Worm (Caenorhabditis elegans) whole organism, L4 larva: ENCODE data around the gene knl-3.

Experiments used
- F37D6.2 ChIP-seq: sonication (generic microtip); optimal IDR thresholded peaks from 2 replicates; lab custom pipeline; 2016; ENCODE audit warnings: mild to moderate bottlenecking, missing genetic modification characterization, missing compliant biosample characterization
- F49E8.2 ChIP-seq: sonication (generic microtip); optimal IDR thresholded peaks from 2 replicates; lab custom pipeline; 2016; ENCODE audit warnings: missing compliant biosample characterization, mild to moderate bottlenecking, missing genetic modification characterization, borderline replicate concordance
- R02D3.7 ChIP-seq: fragments of 150-350 bp; sonication (generic microtip); optimal IDR thresholded peaks from 3 replicates; lab custom pipeline; 2014; ENCODE audit warnings: missing biosample characterization, missing genetic modification characterization
- Y105C5A.15 ChIP-seq: fragments of 200-800 bp; sonication (Bioruptor generic); IDR thresholded peaks from 2 replicates; pipeline ENCODE4 v1.3.6; 2022; ENCODE audit warnings: missing genetic modification characterization, missing compliant biosample characterization
- Y48G9A.11 ChIP-seq: fragments of 200-800 bp; sonication (Bioruptor generic); IDR thresholded peaks from 2 replicates; pipeline ENCODE4 v1.3.6; 2022; ENCODE audit warnings: missing genetic modification reagents, missing genetic modification characterization, missing compliant biosample characterization
- Y5F2A.4 ChIP-seq: fragments of 200-800 bp; sonication (Bioruptor generic); optimal IDR thresholded peaks from 2 replicates; lab custom pipeline; 2018; ENCODE audit warnings: mild to moderate bottlenecking, missing genetic modification characterization, missing compliant biosample characterization
- Y75B8A.6 ChIP-seq: fragments of 200-800 bp; sonication (Bioruptor generic); IDR thresholded peaks from 2 replicates; pipeline ENCODE4 v1.3.6; 2022; ENCODE audit warnings: missing genetic modification reagents, missing genetic modification characterization, missing compliant biosample characterization
- ZK337.2 ChIP-seq: fragments of 200-800 bp; sonication (Bioruptor generic); IDR thresholded peaks from 2 replicates; pipeline ENCODE4 v1.3.6; 2022; ENCODE audit warnings: missing genetic modification reagents, missing genetic modification characterization, missing compliant biosample characterization
- ZK546.5 ChIP-seq, 2 experiments: sonication (generic microtip); optimal IDR thresholded peaks; 2 replicates each; lab custom pipeline; 2017; ENCODE audit warnings: missing biosample characterization in 2 of 2, missing genetic modification characterization in 2 of 2
- aha-1 ChIP-seq: fragments of 150-350 bp; peaks from one replicate; lab custom pipeline; 2014; ENCODE audit warnings: missing biosample characterization, missing genetic modification characterization
- attf-4 ChIP-seq: sonication (generic microtip); optimal IDR thresholded peaks from 3 replicates; lab custom pipeline; 2017; ENCODE audit warnings: missing biosample characterization, missing genetic modification characterization
- ceh-20 ChIP-seq: fragments of 200-800 bp; sonication (Bioruptor generic); IDR thresholded peaks from 2 replicates; pipeline ENCODE4 v1.3.6; 2022; ENCODE audit warnings: missing genetic modification reagents, missing genetic modification characterization, missing compliant biosample characterization
- ceh-28 ChIP-seq: fragments of 150-350 bp; optimal IDR thresholded peaks from 2 replicates; lab custom pipeline; 2014; ENCODE audit warnings: missing biosample characterization, missing genetic modification reagents, missing genetic modification characterization
- ces-1 ChIP-seq: fragments of 150-350 bp; sonication (generic microtip); optimal IDR thresholded peaks from 4 replicates; lab custom pipeline; 2014; ENCODE audit warnings: missing biosample characterization, missing genetic modification reagents, missing genetic modification characterization
- cey-2 ChIP-seq: sonication (generic microtip); optimal IDR thresholded peaks from 3 replicates; lab custom pipeline; 2017; ENCODE audit warnings: missing genetic modification characterization, mild to moderate bottlenecking, missing compliant biosample characterization, antibody characterized with exemption, borderline replicate concordance; ENCODE audit not compliant: insufficient read depth
- daf-12 ChIP-seq: fragments of 150-350 bp; optimal IDR thresholded peaks from 2 replicates; lab custom pipeline; 2014; ENCODE audit warnings: missing biosample characterization, missing genetic modification reagents, missing genetic modification characterization
- daf-8 ChIP-seq: fragments of 200-800 bp; sonication (Bioruptor generic); IDR thresholded peaks from 2 replicates; pipeline ENCODE4 v1.3.6; 2022; ENCODE audit warnings: missing genetic modification characterization, missing compliant biosample characterization
- dmd-9 ChIP-seq: fragments of 200-800 bp; sonication (Bioruptor generic); IDR thresholded peaks from 2 replicates; pipeline ENCODE4 v1.3.6; 2022; ENCODE audit warnings: missing genetic modification reagents, missing genetic modification characterization, missing compliant biosample characterization
- dpl-1 ChIP-seq: fragments of 150-350 bp; optimal IDR thresholded peaks from 2 replicates; lab custom pipeline; 2014; ENCODE audit warnings: missing biosample characterization, missing genetic modification reagents, missing genetic modification characterization
- dve-1 ChIP-seq: sonication (generic microtip); optimal IDR thresholded peaks from 2 replicates; lab custom pipeline; 2017; ENCODE audit warnings: antibody characterized with exemption, mild to moderate bottlenecking, missing genetic modification characterization, missing compliant biosample characterization; ENCODE audit not compliant: insufficient read depth
- egl-27 ChIP-seq: sonication (generic microtip); optimal IDR thresholded peaks from 3 replicates; lab custom pipeline; 2017; ENCODE audit warnings: missing biosample characterization, missing genetic modification reagents, missing genetic modification characterization
- egl-43 ChIP-seq: fragments of 200-800 bp; sonication (Bioruptor generic); IDR thresholded peaks from 2 replicates; pipeline ENCODE4 v1.3.6; 2022; ENCODE audit warnings: missing genetic modification reagents, missing genetic modification characterization, missing compliant biosample characterization
- fos-1 ChIP-seq: fragments of 150-350 bp; optimal IDR thresholded peaks from 2 replicates; lab custom pipeline; 2014; ENCODE audit warnings: missing biosample characterization, missing genetic modification characterization
- hif-1 ChIP-seq, 2 experiments: sonication (generic microtip); optimal IDR thresholded peaks; 2 replicates each; lab custom pipeline; 2016 to 2017; ENCODE audit warnings: missing compliant biosample characterization in 2 of 2, missing genetic modification characterization in 2 of 2, missing genetic modification reagents in 2 of 2, missing genotype in 2 of 2, mild to moderate bottlenecking in 1 of 2
- jun-1 ChIP-seq: fragments of 150-350 bp; optimal IDR thresholded peaks from 2 replicates; lab custom pipeline; 2014; ENCODE audit warnings: missing biosample characterization, missing genetic modification reagents, missing genetic modification characterization
- lim-7 ChIP-seq: fragments of 200-800 bp; sonication (Bioruptor generic); IDR thresholded peaks from 2 replicates; pipeline ENCODE4 v1.3.6; 2022; ENCODE audit warnings: missing genetic modification characterization, missing compliant biosample characterization
- lin-1 ChIP-seq: fragments of 200-800 bp; sonication (Bioruptor generic); IDR thresholded peaks from 2 replicates; pipeline ENCODE4 v1.3.6; 2022; ENCODE audit warnings: missing genetic modification reagents, missing genetic modification characterization, missing compliant biosample characterization
- lin-29 ChIP-seq: fragments of 200-800 bp; sonication (Bioruptor generic); IDR thresholded peaks from 2 replicates; pipeline ENCODE4 v1.3.6; 2022; ENCODE audit warnings: missing genetic modification reagents, missing genetic modification characterization, missing compliant biosample characterization
- lin-38 ChIP-seq: fragments of 200-800 bp; sonication (Bioruptor generic); IDR thresholded peaks from 2 replicates; pipeline ENCODE4 v1.3.6; 2022; ENCODE audit warnings: missing genetic modification reagents, missing genetic modification characterization, missing compliant biosample characterization
- lin-39 ChIP-seq: fragments of 150-350 bp; optimal IDR thresholded peaks from 2 replicates; lab custom pipeline; 2014; ENCODE audit warnings: missing biosample characterization, missing genetic modification reagents, missing genetic modification characterization
- lsy-2 ChIP-seq, 2 experiments: fragments of 150-350 bp in 1 of 2; sonication (generic microtip) in 1 of 2; optimal IDR thresholded peaks; 2 replicates each; lab custom pipeline; 2014 to 2017; ENCODE audit warnings: missing biosample characterization in 2 of 2, missing genetic modification characterization in 2 of 2
- madf-5 ChIP-seq, 2 experiments: fragments of 200-800 bp; sonication (Bioruptor generic); IDR thresholded peaks; 2 replicates each; pipeline ENCODE4 v1.3.6; 2022; ENCODE audit warnings: missing compliant biosample characterization in 2 of 2, missing genetic modification characterization in 2 of 2
- mdl-1 ChIP-seq, 2 experiments: fragments of 150-350 bp in 1 of 2; sonication (generic microtip) in 1 of 2; optimal IDR thresholded peaks; 2 replicates each; lab custom pipeline; 2014 to 2017; ENCODE audit warnings: missing biosample characterization in 2 of 2, missing genetic modification characterization in 2 of 2
- mdt-29 ChIP-seq: fragments of 200-800 bp; sonication (Bioruptor generic); IDR thresholded peaks from 2 replicates; pipeline ENCODE4 v1.3.6; 2022; ENCODE audit warnings: missing genetic modification reagents, missing genetic modification characterization, missing compliant biosample characterization
- mep-1 ChIP-seq: fragments of 150-350 bp; sonication (generic microtip); optimal IDR thresholded peaks from 3 replicates; lab custom pipeline; 2014; ENCODE audit warnings: missing biosample characterization, missing genetic modification characterization
- nhr-10 ChIP-seq: fragments of 150-350 bp; optimal IDR thresholded peaks from 2 replicates; lab custom pipeline; 2014; ENCODE audit warnings: missing biosample characterization, missing genetic modification characterization
- nhr-102 ChIP-seq: sonication (generic microtip); optimal IDR thresholded peaks from 2 replicates; lab custom pipeline; 2016; ENCODE audit warnings: mild to moderate bottlenecking, missing genetic modification characterization, moderate library complexity, missing compliant biosample characterization
- nhr-237 ChIP-seq: sonication (generic microtip); optimal IDR thresholded peaks from 2 replicates; lab custom pipeline; 2017; ENCODE audit warnings: missing biosample characterization, missing genetic modification characterization
- nhr-42 ChIP-seq: fragments of 200-800 bp; sonication (Bioruptor generic); IDR thresholded peaks from 2 replicates; pipeline ENCODE4 v1.3.6; 2022; ENCODE audit warnings: missing genetic modification characterization, missing compliant biosample characterization
- nhr-6 ChIP-seq: fragments of 150-350 bp; optimal IDR thresholded peaks from 2 replicates; lab custom pipeline; 2014; ENCODE audit warnings: missing biosample characterization, missing genetic modification characterization
- pha-4 ChIP-seq, 2 experiments: fragments of 150-350 bp in 1 of 2; fragments of 200-800 bp in 1 of 2; sonication (Bioruptor generic) in 1 of 2; IDR thresholded peaks in 1 of 2; optimal IDR thresholded peaks in 1 of 2; 2 replicates each; pipeline versions ENCODE4 v1.3.6 to Lab custom; 2014 to 2022; ENCODE audit warnings: missing genetic modification characterization in 2 of 2, missing genetic modification reagents in 2 of 2, missing biosample characterization in 1 of 2, missing compliant biosample characterization in 1 of 2
- sdz-12 ChIP-seq: fragments of 200-800 bp; sonication (Bioruptor generic); optimal IDR thresholded peaks from 2 replicates; lab custom pipeline; 2018; ENCODE audit warnings: mild to moderate bottlenecking, missing genetic modification characterization, missing compliant biosample characterization
- set-16 ChIP-seq: fragments of 200-800 bp; sonication (Bioruptor generic); IDR thresholded peaks from 2 replicates; pipeline ENCODE4 v1.3.6; 2022; ENCODE audit warnings: missing genetic modification reagents, missing genetic modification characterization, missing compliant biosample characterization
- spr-1 ChIP-seq: sonication (generic microtip); optimal IDR thresholded peaks from 2 replicates; lab custom pipeline; 2016; ENCODE audit warnings: mild to moderate bottlenecking, missing genetic modification characterization, missing compliant biosample characterization
- spr-3 ChIP-seq: fragments of 200-800 bp; sonication (Bioruptor generic); optimal IDR thresholded peaks from 2 replicates; lab custom pipeline; 2018; ENCODE audit warnings: mild to moderate bottlenecking, missing genetic modification characterization, missing compliant biosample characterization
- tag-97 ChIP-seq: fragments of 200-800 bp; sonication (Bioruptor generic); IDR thresholded peaks from 2 replicates; pipeline ENCODE4 v1.3.6; 2022; ENCODE audit warnings: missing genetic modification characterization, missing compliant biosample characterization
- zag-1 ChIP-seq: fragments of 150-350 bp; optimal IDR thresholded peaks from 2 replicates; lab custom pipeline; 2014; ENCODE audit warnings: missing biosample characterization, missing genetic modification characterization
- zfp-3 ChIP-seq: fragments of 200-800 bp; sonication (Bioruptor generic); conservative IDR thresholded peaks from 2 replicates; pipeline ENCODE4 v1.3.6; 2022; ENCODE audit warnings: missing genetic modification reagents, missing genetic modification characterization, missing compliant biosample characterization
- zip-2 ChIP-seq: fragments of 150-350 bp; optimal IDR thresholded peaks from 2 replicates; lab custom pipeline; 2014; ENCODE audit warnings: missing biosample characterization, missing genetic modification characterization
- ztf-11 ChIP-seq: fragments of 150-350 bp; optimal IDR thresholded peaks from 2 replicates; lab custom pipeline; 2014; ENCODE audit warnings: missing biosample characterization, missing genetic modification characterization

Gene knl-3

ce11 chrV:1875497-1875988, 6.5 kb downstream of the knl-3 start (continued):
- no peak for TF ChIP-seq daf-12 (tag; lab: Kevin White, UChicago)
- TF ChIP-seq R02D3.7 (tag; lab: Kevin White, UChicago): no peak
- 0 out of 2 replicates have a peak, but pooled peaks have one; percentile 46 for TF ChIP-seq lim-7 (GFP tag; lab: Robert Waterston, UW)
- no peak for TF ChIP-seq ZK546.5 (tag; optimal IDR thresholded peaks at IDR 0.05; lab: Kevin White, UChicago)
- peak; percentile 48 for TF ChIP-seq nhr-102 (tag; lab: Kevin White, UChicago)
- no peak for TF ChIP-seq lin-39 (tag; lab: Kevin White, UChicago)
- TF ChIP-seq spr-1 (tag; lab: Kevin White, UChicago): peak; percentile 29
- TF ChIP-seq cey-2 (tag; lab: Kevin White, UChicago): no peak
- 0 out of 2 replicates have a peak, but pooled peaks have one; percentile 20 for TF ChIP-seq dmd-9 (GFP tag; lab: Robert Waterston, UW)
- peak; percentile 25 for TF ChIP-seq dve-1 (tag; lab: Kevin White, UChicago)
- no peak for TF ChIP-seq dpl-1 (GFP tag; lab: Kevin White, UChicago)
- TF ChIP-seq ceh-20 (GFP tag; lab: Robert Waterston, UW): no peak
- no peak for TF ChIP-seq mdl-1 (tag; optimal IDR thresholded peaks at IDR 0.05; lab: Kevin White, UChicago)
- no peak for TF ChIP-seq nhr-42 (GFP tag; lab: Robert Waterston, UW)
- no peak for TF ChIP-seq tag-97 (GFP tag; lab: Robert Waterston, UW)
- peak; percentile 71 for TF ChIP-seq Y5F2A.4 (GFP tag; lab: Kevin White, UChicago)
- TF ChIP-seq zag-1 (tag; lab: Kevin White, UChicago): no peak
- TF ChIP-seq lin-29 (GFP tag; lab: Robert Waterston, UW): no peak
- peak; percentile 60; the same call in 1 of the 2 replicates for TF ChIP-seq lin-1 (GFP tag; lab: Robert Waterston, UW)
- TF ChIP-seq zfp-3: peak; percentile 77; the same call in 1 of the 2 replicates
- peak; percentile 82 for TF ChIP-seq lin-38
- peak; percentile 62; the same call in 1 of the 2 replicates for TF ChIP-seq Y48G9A.11 (GFP tag; lab: Robert Waterston, UW)
- no peak for TF ChIP-seq ztf-11 (tag; lab: Kevin White, UChicago)
- no peak for TF ChIP-seq nhr-237 (tag; lab: Kevin White, UChicago)
- no peak for TF ChIP-seq Y75B8A.6 (GFP tag; lab: Robert Waterston, UW)
- TF ChIP-seq mdt-29: peak; percentile 61; the same call in 1 of the 2 replicates
- no peak for TF ChIP-seq zip-2 (tag; lab: Kevin White, UChicago)
- TF ChIP-seq madf-5 (GFP tag; IDR thresholded peaks at IDR 0.05; lab: Robert Waterston, UW): no peak
- no peak for TF ChIP-seq ceh-28 (tag; lab: Kevin White, UChicago)
- TF ChIP-seq jun-1 (tag; lab: Kevin White, UChicago): no peak
- peak; percentile 30 for TF ChIP-seq spr-3 (GFP tag; lab: Kevin White, UChicago)
- peak; percentile 67; the same call in 1 of the 2 replicates for TF ChIP-seq Y105C5A.15 (GFP tag; lab: Robert Waterston, UW)
- no peak for TF ChIP-seq ces-1 (GFP tag; lab: Kevin White, UChicago)
- TF ChIP-seq nhr-6: no peak
- no peak for TF ChIP-seq F49E8.2 (tag; lab: Kevin White, UChicago)
- TF ChIP-seq pha-4 (GFP tag; IDR thresholded peaks at IDR 0.05; lab: Robert Waterston, UW): peak; percentile 69; the same call in 1 of the 2 replicates
- TF ChIP-seq pha-4 (tag; optimal IDR thresholded peaks at IDR 0.05; lab: Kevin White, UChicago): no peak
- no peak for TF ChIP-seq F37D6.2 (tag; lab: Kevin White, UChicago)
- TF ChIP-seq mep-1 (tag; lab: Kevin White, UChicago): peak; percentile 34
- TF ChIP-seq nhr-10 (tag; lab: Kevin White, UChicago): no peak
- TF ChIP-seq fos-1: no peak
- TF ChIP-seq egl-43: peak; percentile 77
- TF ChIP-seq set-16 (GFP tag; lab: Robert Waterston, UW): no peak
- peak in 1 of 2 experiments; percentile 60 for TF ChIP-seq lsy-2 (tag; optimal IDR thresholded peaks at IDR 0.05; lab: Kevin White, UChicago)
- no peak for TF ChIP-seq egl-27 (tag; lab: Kevin White, UChicago)
- TF ChIP-seq hif-1 (tag; optimal IDR thresholded peaks at IDR 0.05; lab: Kevin White, UChicago): peak in 1 of 2 experiments; percentile 41
- no peak for TF ChIP-seq daf-8
- peak; percentile 82 for TF ChIP-seq aha-1 (tag; lab: Kevin White, UChicago)
- TF ChIP-seq sdz-12: no peak
- no peak for TF ChIP-seq ZK337.2 (GFP tag; lab: Robert Waterston, UW)
- TF ChIP-seq attf-4 (tag; lab: Kevin White, UChicago): no peak
